Fruit fly (Drosophila melanogaster) whole organism, adult: ENCODE data around the gene Chsy.

Experiments used
- CG11617 ChIP-seq: fragments of 200-800 bp; sonication (Bioruptor generic); optimal IDR thresholded peaks from 2 replicates; lab custom pipeline; 2017; ENCODE audit warnings: mild to moderate bottlenecking, missing biosample characterization, missing genetic modification reagents, missing genetic modification characterization
- CG12768 ChIP-seq: fragments of 200-800 bp; sonication (Bioruptor generic); optimal IDR thresholded peaks from 2 replicates; lab custom pipeline; 2017; ENCODE audit warnings: missing biosample characterization, missing genetic modification characterization, mild to moderate bottlenecking, moderate library complexity, missing genetic modification reagents
- CG14711 ChIP-seq: fragments of 200-800 bp; sonication (Bioruptor generic); optimal IDR thresholded peaks from 2 replicates; lab custom pipeline; 2018; ENCODE audit warnings: missing biosample characterization, mild to moderate bottlenecking, missing genetic modification characterization, moderate library complexity
- CG1620 ChIP-seq: fragments of 200-800 bp; sonication (Bioruptor generic); optimal IDR thresholded peaks from 2 replicates; lab custom pipeline; 2016; ENCODE audit warnings: missing biosample characterization, missing genetic modification characterization
- CG33017 ChIP-seq: fragments of 200-800 bp; sonication (Bioruptor generic); optimal IDR thresholded peaks from 2 replicates; lab custom pipeline; 2018; ENCODE audit warnings: missing biosample characterization, mild to moderate bottlenecking, missing genetic modification characterization, moderate library complexity
- CG5204 ChIP-seq: fragments of 200-800 bp; sonication (Bioruptor generic); optimal IDR thresholded peaks from 2 replicates; lab custom pipeline; 2016; ENCODE audit warnings: missing biosample characterization, missing genetic modification characterization
- CG7045 ChIP-seq: fragments of 200-800 bp; sonication (Bioruptor generic); optimal IDR thresholded peaks from 2 replicates; lab custom pipeline; 2017; ENCODE audit warnings: missing biosample characterization, mild to moderate bottlenecking, missing genetic modification characterization
- CG7101 ChIP-seq: fragments of 200-800 bp; sonication (Bioruptor generic); optimal IDR thresholded peaks from 2 replicates; lab custom pipeline; 2018; ENCODE audit warnings: missing biosample characterization, mild to moderate bottlenecking, missing genetic modification characterization, moderate library complexity
- Clk ChIP-seq: fragments of 200-800 bp; sonication (Bioruptor generic); optimal IDR thresholded peaks from 2 replicates; lab custom pipeline; 2017; ENCODE audit warnings: missing biosample characterization, missing genetic modification characterization
- Crg-1 ChIP-seq: fragments of 200-800 bp; sonication (Bioruptor generic); optimal IDR thresholded peaks from 2 replicates; lab custom pipeline; 2016; ENCODE audit warnings: missing biosample characterization, missing genetic modification characterization
- Hr96 ChIP-seq: fragments of 200-800 bp; sonication (Bioruptor generic); optimal IDR thresholded peaks from 2 replicates; lab custom pipeline; 2016; ENCODE audit warnings: missing biosample characterization, missing genetic modification characterization
- Mnt ChIP-seq: fragments of 200-800 bp; sonication (Bioruptor generic); optimal IDR thresholded peaks from 2 replicates; lab custom pipeline; 2016; ENCODE audit warnings: missing biosample characterization, mild to moderate bottlenecking, missing genetic modification characterization
- bab1 ChIP-seq: fragments of 200-800 bp; sonication (Bioruptor generic); optimal IDR thresholded peaks from 3 replicates; lab custom pipeline; 2019; ENCODE audit warnings: missing biosample characterization, mild to moderate bottlenecking, missing genetic modification characterization, moderate library complexity
- cic ChIP-seq: fragments of 200-800 bp; sonication (Bioruptor generic); optimal IDR thresholded peaks from 2 replicates; lab custom pipeline; 2017; ENCODE audit warnings: missing biosample characterization, mild to moderate bottlenecking, missing genetic modification characterization, moderate library complexity
- cnc ChIP-seq, 2 experiments: fragments of >200 bp; optimal IDR thresholded peaks; 2 replicates each; lab custom pipeline; 2017
- kay ChIP-seq: fragments of 200-800 bp; sonication (Bioruptor generic); peaks from one replicate; lab custom pipeline; 2016; ENCODE audit warnings: missing biosample characterization, missing genetic modification characterization, borderline replicate concordance
- ovo ChIP-seq: fragments of 200-800 bp; sonication (Bioruptor generic); optimal IDR thresholded peaks from 2 replicates; lab custom pipeline; 2016; ENCODE audit warnings: missing biosample characterization, missing genetic modification characterization
- pad ChIP-seq: fragments of 200-800 bp; sonication (Bioruptor generic); optimal IDR thresholded peaks from 3 replicates; lab custom pipeline; 2017; ENCODE audit warnings: missing biosample characterization, missing genetic modification characterization, mild to moderate bottlenecking, moderate library complexity, missing genetic modification reagents
- tj ChIP-seq: fragments of 200-800 bp; sonication (Bioruptor generic); optimal IDR thresholded peaks from 3 replicates; lab custom pipeline; 2017; ENCODE audit warnings: missing biosample characterization, mild to moderate bottlenecking, missing genetic modification characterization, moderate library complexity
- toe ChIP-seq: fragments of 200-800 bp; sonication (Bioruptor generic); optimal IDR thresholded peaks from 2 replicates; lab custom pipeline; 2016; ENCODE audit warnings: missing biosample characterization, missing genetic modification characterization

Chsy gene

dm6 chrX:15579579-15579978 is 13.8 kb downstream of the Chsy start:
- TF ChIP-seq CG14711 (tag; lab: Kevin White, UChicago) (peak; percentile 58), CG12768 (GFP tag; lab: Kevin White, UChicago) (no peak), bab1 (GFP tag; lab: Kevin White, UChicago) (peak; percentile 86), CG7101 (peak; percentile 52)

DNA sequence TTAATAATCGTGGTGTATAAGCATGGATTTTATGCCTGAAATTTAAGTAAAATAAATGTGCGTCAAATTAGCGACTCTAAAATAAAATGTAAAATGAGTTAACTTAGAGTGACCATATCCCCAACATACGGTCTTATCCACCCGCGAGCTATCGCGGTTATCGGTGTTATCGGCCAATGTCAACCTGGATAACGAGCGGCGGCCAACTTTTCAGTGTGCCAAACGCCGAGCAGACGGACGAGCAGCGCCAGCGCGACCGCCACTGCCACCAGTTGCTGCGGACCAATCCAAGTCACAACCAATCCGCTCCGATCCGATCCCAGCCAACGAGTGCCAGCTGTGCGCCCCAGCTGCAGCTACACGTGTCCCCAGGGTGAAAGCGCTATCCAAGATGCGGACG is 15.3 kb downstream of the Chsy start, which contains the start of the genes cerv and CG7872:
TSS of gene cerv (minus strand) at position 129 of the 400 bp plus-strand sequence.
TSS of gene CG7872 (plus strand) at position 163 of the 400 bp plus-strand sequence.
- no peak for TF ChIP-seq CG11617
- TF ChIP-seq CG1620 (GFP tag; lab: Kevin White, UChicago) = peak; percentile 6
- TF ChIP-seq CG7101 = no peak
- no peak for TF ChIP-seq ovo
- peak; percentile 45 for TF ChIP-seq Mnt (GFP tag; lab: Kevin White, UChicago)
- TF ChIP-seq bab1 (GFP tag; lab: Kevin White, UChicago) = peak; percentile 44
- TF ChIP-seq cic (GFP tag; lab: Kevin White, UChicago) = no peak

- TF ChIP-seq CG14711 (tag; lab: Kevin White, UChicago) (no peak), toe (GFP tag; lab: Kevin White, UChicago) (no peak), pad (no peak), Hr96 (no peak), ovo (no peak), CG1620 (GFP tag; lab: Kevin White, UChicago) (no peak), CG5204 (no peak), tj (GFP tag; lab: Kevin White, UChicago) (no peak), Crg-1 (GFP tag; lab: Kevin White, UChicago) (no peak), CG12768 (GFP tag; lab: Kevin White, UChicago) (no peak), cic (GFP tag; lab: Kevin White, UChicago) (no peak), bab1 (GFP tag; lab: Kevin White, UChicago) (no peak), CG11617 (no peak), Mnt (GFP tag; lab: Kevin White, UChicago) (no peak), cnc (optimal IDR thresholded peaks at IDR 0.05; lab: Kevin White, UChicago) (no peak), kay (GFP tag; lab: Kevin White, UChicago) (no peak), CG7101 (no peak), CG7045 (no peak)
These were observed 17.8 kb downstream of the Chsy start, which contains the start of gene CG42299 for dm6 chrX:15575557-15575956. Gene CG42299 (minus strand): TSS chrX:15575683.

dm6 chrX:15574384-15574783 is 18.9 kb downstream of the Chsy start, which contains the start of gene CG9213:
Gene CG9213 (minus strand): TSS chrX:15574535.
- TF ChIP-seq pad (no peak), CG1620 (GFP tag; lab: Kevin White, UChicago) (peak; percentile 20)

DNA sequence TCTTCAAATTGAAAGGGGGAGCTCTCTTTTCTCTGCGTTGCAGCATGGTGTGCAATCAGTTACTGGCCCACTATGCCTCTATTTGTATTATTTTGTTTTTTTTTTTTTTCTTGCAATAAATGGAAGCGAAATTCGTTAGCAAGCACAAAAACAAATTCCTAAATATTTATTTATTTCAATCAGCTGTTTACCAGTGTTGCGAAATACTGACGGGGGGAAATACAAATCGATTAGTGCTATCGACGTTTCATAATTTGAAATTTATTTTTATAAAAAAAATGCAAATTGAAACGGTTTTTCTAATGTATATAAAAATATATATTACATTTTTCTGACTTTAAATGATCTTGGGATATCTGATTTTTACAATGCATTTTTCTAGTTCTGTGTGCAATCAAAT is 21.4 kb downstream of the Chsy start, which contains the start of gene CG15643:
TSS of gene CG15643 (minus strand) at position 211 of the 400 bp plus-strand sequence.
- TF ChIP-seq kay (GFP tag; lab: Kevin White, UChicago) = no peak
- peak; percentile 5 for TF ChIP-seq bab1 (GFP tag; lab: Kevin White, UChicago)
- no peak for TF ChIP-seq CG33017
- TF ChIP-seq CG14711 (tag; lab: Kevin White, UChicago) = no peak
- no peak for TF ChIP-seq Crg-1 (GFP tag; lab: Kevin White, UChicago)

DNA sequence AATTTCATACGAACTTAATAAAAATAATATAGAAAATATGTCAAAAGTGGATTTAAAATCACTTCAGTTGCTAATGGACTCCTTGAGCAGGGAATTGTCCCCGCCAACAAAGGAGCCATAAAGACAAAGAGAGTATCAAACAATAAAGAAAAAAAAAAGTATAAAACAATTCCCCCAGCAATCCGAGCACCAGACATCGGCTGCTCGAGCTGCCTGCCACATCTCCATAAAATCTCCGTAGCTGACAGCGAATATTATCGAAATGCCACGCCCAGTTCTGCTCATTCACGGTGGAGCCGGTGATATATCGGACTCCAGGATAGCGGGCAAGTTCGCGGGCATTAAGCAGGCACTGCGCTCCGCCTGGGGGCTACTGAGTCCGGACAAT is 24.4 kb downstream of the Chsy start, which contains the start of gene CG7860:
TSS of gene CG7860 (plus strand) at position 11 of the 388 bp plus-strand sequence.
- no peak for TF ChIP-seq cic (GFP tag; lab: Kevin White, UChicago)
- no peak for TF ChIP-seq Hr96

DNA sequence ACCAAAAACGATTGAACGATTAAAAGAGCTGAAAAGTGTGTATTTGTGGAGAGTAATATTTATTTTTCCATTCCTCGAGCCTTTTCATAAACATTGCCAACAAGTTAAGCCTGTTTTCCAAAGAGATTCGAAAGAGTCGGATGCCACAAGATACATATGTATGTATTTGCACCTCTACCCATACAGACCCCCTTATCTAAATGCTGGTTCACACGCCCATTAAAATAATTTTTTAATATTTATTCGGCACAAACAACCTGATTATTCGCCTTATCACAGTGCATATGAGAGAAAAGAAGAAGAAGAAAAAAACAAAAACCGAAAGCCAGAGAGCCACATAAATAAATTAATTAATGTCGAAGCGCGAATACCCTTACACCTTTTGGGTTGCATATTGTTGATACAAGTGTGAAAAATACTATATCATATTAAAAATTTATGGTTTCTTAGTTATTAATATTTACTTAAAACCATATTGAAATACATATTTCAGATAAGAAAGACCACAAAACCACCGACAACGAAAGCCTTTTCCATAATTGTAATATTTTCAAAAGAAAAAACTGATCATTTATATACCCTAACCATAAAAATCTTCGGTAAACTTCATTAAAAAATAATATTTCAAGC is 24.9 kb downstream of the Chsy start:
- peak; percentile 18 for TF ChIP-seq bab1 (GFP tag; lab: Kevin White, UChicago)
- TF ChIP-seq CG7101 = peak; percentile 25
- no peak for TF ChIP-seq tj (GFP tag; lab: Kevin White, UChicago)

DNA sequence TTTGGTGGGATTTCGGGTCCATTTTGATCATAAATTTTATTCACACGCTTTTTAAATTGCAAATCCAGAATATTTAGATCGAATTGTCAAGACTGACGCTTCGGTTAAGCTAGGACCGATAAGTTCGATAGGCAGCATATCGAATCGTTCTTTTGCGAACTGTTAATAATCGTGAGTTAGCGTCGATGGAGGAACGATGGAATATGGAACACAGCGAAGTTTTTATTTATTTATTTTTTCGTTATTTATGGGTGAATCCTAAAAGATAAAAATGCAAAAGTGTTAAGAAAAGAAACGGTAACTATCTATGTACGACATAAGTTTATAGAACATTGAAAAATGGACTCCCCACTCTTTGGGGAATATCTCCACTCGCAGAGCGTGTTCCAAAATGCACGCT is 37.4 kb downstream of the Chsy start, which contains the start of gene CG42300:
TSS of gene CG42300 (minus strand) at position 101 of the 400 bp plus-strand sequence.
- no peak for TF ChIP-seq CG7045
- no peak for TF ChIP-seq ovo
- TF ChIP-seq CG14711 (tag; lab: Kevin White, UChicago) = no peak

- TF ChIP-seq bab1 (GFP tag; lab: Kevin White, UChicago) (peak; percentile 91), Hr96 (peak; percentile 86), Clk (GFP tag; lab: Kevin White, UChicago) (peak; percentile 42), cic (GFP tag; lab: Kevin White, UChicago) (peak; percentile 49), tj (GFP tag; lab: Kevin White, UChicago) (peak; percentile 71), CG11617 (peak; percentile 92), CG14711 (tag; lab: Kevin White, UChicago) (peak; percentile 79), Crg-1 (GFP tag; lab: Kevin White, UChicago) (peak; percentile 80), pad (peak; percentile 79), CG5204 (peak; percentile 82), kay (GFP tag; lab: Kevin White, UChicago) (peak; percentile 64), cnc (optimal IDR thresholded peaks at IDR 0.05; lab: Kevin White, UChicago) (no peak), CG7045 (peak; percentile 80), CG7101 (peak; percentile 91), Mnt (GFP tag; lab: Kevin White, UChicago) (peak; percentile 83), CG33017 (peak; percentile 81), ovo (peak; percentile 66), toe (GFP tag; lab: Kevin White, UChicago) (peak; percentile 84), CG1620 (GFP tag; lab: Kevin White, UChicago) (peak; percentile 84), CG12768 (GFP tag; lab: Kevin White, UChicago) (peak; percentile 86)
These were observed 39.1 kb downstream of the Chsy start, which contains the start of gene Ac13E for dm6 chrX:15554256-15554678. Gene Ac13E (minus strand): TSS chrX:15554278.
